Worm (Caenorhabditis elegans) whole organism, L3 larva: ENCODE measurements around the gene W01C9.2.
A peak's percentile ranks its signal among the peaks of the same experiment; 100 is the strongest.

ENCODE experiments used
- R02D3.7 ChIP-seq: fragments of 150-350 bp; optimal IDR thresholded peaks from 2 replicates; lab custom pipeline; 2014; ENCODE audit warnings: missing biosample characterization, missing genetic modification characterization
- ZK546.5 ChIP-seq: sonication (generic microtip); optimal IDR thresholded peaks from 2 replicates; lab custom pipeline; 2017; ENCODE audit warnings: missing biosample characterization, missing genetic modification characterization
- aly-2 ChIP-seq: fragments of 150-350 bp; optimal IDR thresholded peaks from 2 replicates; lab custom pipeline; 2014; ENCODE audit warnings: missing biosample characterization, missing genetic modification characterization
- ama-1 ChIP-seq: fragments of 150-350 bp; optimal IDR thresholded peaks from 2 replicates; lab custom pipeline; 2018
- ceh-16 ChIP-seq: sonication (generic microtip); optimal IDR thresholded peaks from 2 replicates; lab custom pipeline; 2017; ENCODE audit warnings: missing biosample characterization, missing genetic modification characterization
- ceh-28 ChIP-seq: fragments of 150-350 bp; optimal IDR thresholded peaks from 2 replicates; lab custom pipeline; 2014; ENCODE audit warnings: missing biosample characterization, missing genetic modification reagents, missing genetic modification characterization
- ceh-82 ChIP-seq: fragments of 150-350 bp; optimal IDR thresholded peaks from 2 replicates; lab custom pipeline; 2014; ENCODE audit warnings: missing biosample characterization, missing genetic modification characterization
- ceh-9 ChIP-seq: sonication (generic microtip); optimal IDR thresholded peaks from 2 replicates; lab custom pipeline; 2018; ENCODE audit warnings: missing biosample characterization, missing genetic modification characterization
- daf-12 ChIP-seq: fragments of 150-350 bp; optimal IDR thresholded peaks from 2 replicates; lab custom pipeline; 2014; ENCODE audit warnings: missing biosample characterization, missing genetic modification reagents, missing genetic modification characterization
- egl-27 ChIP-seq: sonication (generic microtip); optimal IDR thresholded peaks from 4 replicates; lab custom pipeline; 2017; ENCODE audit warnings: missing biosample characterization, missing genetic modification reagents, missing genetic modification characterization
- egl-5 ChIP-seq: fragments of 150-350 bp; optimal IDR thresholded peaks from 2 replicates; lab custom pipeline; 2017; ENCODE audit warnings: missing biosample characterization, missing genetic modification reagents, missing genetic modification characterization, inconsistent platforms
- elt-1 ChIP-seq: fragments of 150-350 bp; optimal IDR thresholded peaks from 2 replicates; lab custom pipeline; 2014; ENCODE audit warnings: missing biosample characterization, missing genetic modification characterization
- elt-2 ChIP-seq: sonication (generic microtip); optimal IDR thresholded peaks from 2 replicates; lab custom pipeline; 2016; ENCODE audit warnings: missing genetic modification reagents, mild to moderate bottlenecking, missing genetic modification characterization, missing compliant biosample characterization
- elt-3 ChIP-seq, 3 experiments: fragments of 150-350 bp in 1 of 3; sonication (generic microtip) in 2 of 3; optimal IDR thresholded peaks; 2 replicates in 2 of 3; 4 replicates in 1 of 3; lab custom pipeline; 2014 to 2017; ENCODE audit warnings: missing biosample characterization in 3 of 3, missing genetic modification characterization in 3 of 3
- eor-1 ChIP-seq, 2 experiments: fragments of 150-350 bp; optimal IDR thresholded peaks; 2 replicates each; lab custom pipeline; 2014 to 2018; ENCODE audit warnings: missing biosample characterization in 2 of 2, missing genetic modification characterization in 2 of 2
- fkh-10 ChIP-seq: sonication (generic microtip); optimal IDR thresholded peaks from 2 replicates; lab custom pipeline; 2017; ENCODE audit warnings: missing biosample characterization, missing genetic modification reagents, missing genetic modification characterization
- fkh-2 ChIP-seq: fragments of 150-350 bp; optimal IDR thresholded peaks from 2 replicates; lab custom pipeline; 2014; ENCODE audit warnings: missing biosample characterization, missing genetic modification reagents, missing genetic modification characterization
- fos-1 ChIP-seq: fragments of 150-350 bp; optimal IDR thresholded peaks from 2 replicates; lab custom pipeline; 2014; ENCODE audit warnings: missing biosample characterization, missing genetic modification characterization
- hmg-11 ChIP-seq: sonication (generic microtip); optimal IDR thresholded peaks from 2 replicates; lab custom pipeline; 2016; ENCODE audit warnings: missing genetic modification characterization, missing compliant biosample characterization
- jun-1 ChIP-seq: fragments of 150-350 bp; optimal IDR thresholded peaks from 2 replicates; lab custom pipeline; 2014; ENCODE audit warnings: missing biosample characterization, missing genetic modification reagents, missing genetic modification characterization
- lin-15B ChIP-seq: fragments of 150-350 bp; optimal IDR thresholded peaks from 2 replicates; lab custom pipeline; 2014; ENCODE audit warnings: missing biosample characterization, missing genetic modification characterization
- lin-39 ChIP-seq: fragments of 150-350 bp; optimal IDR thresholded peaks from 2 replicates; lab custom pipeline; 2018; ENCODE audit warnings: missing biosample characterization, missing genetic modification reagents, missing genetic modification characterization
- lsy-12 ChIP-seq: sonication (generic microtip); optimal IDR thresholded peaks from 2 replicates; lab custom pipeline; 2016; ENCODE audit warnings: mild to moderate bottlenecking, missing genetic modification characterization, missing compliant biosample characterization
- mdl-1 ChIP-seq: fragments of 150-350 bp; optimal IDR thresholded peaks from 2 replicates; lab custom pipeline; 2014; ENCODE audit warnings: missing biosample characterization, missing genetic modification characterization
- mml-1 ChIP-seq: fragments of 150-350 bp; sonication (generic microtip); optimal IDR thresholded peaks from 3 replicates; lab custom pipeline; 2014; ENCODE audit warnings: missing biosample characterization, missing genetic modification characterization
- nfya-1 ChIP-seq: sonication (generic microtip); optimal IDR thresholded peaks from 2 replicates; lab custom pipeline; 2017; ENCODE audit warnings: missing genetic modification characterization, mild to moderate bottlenecking, missing compliant biosample characterization, antibody characterized with exemption, moderate library complexity; ENCODE audit not compliant: insufficient read depth
- nhr-11 ChIP-seq: fragments of 150-350 bp; optimal IDR thresholded peaks from 2 replicates; lab custom pipeline; 2014; ENCODE audit warnings: missing biosample characterization, missing genetic modification characterization
- nhr-12 ChIP-seq: fragments of 150-350 bp; optimal IDR thresholded peaks from 2 replicates; lab custom pipeline; 2014; ENCODE audit warnings: missing biosample characterization, missing genetic modification characterization
- nhr-23 ChIP-seq: fragments of 150-350 bp; optimal IDR thresholded peaks from 2 replicates; lab custom pipeline; 2014; ENCODE audit warnings: missing biosample characterization, missing genetic modification reagents, missing genetic modification characterization
- nhr-237 ChIP-seq: fragments of 150-350 bp; optimal IDR thresholded peaks from 2 replicates; lab custom pipeline; 2014; ENCODE audit warnings: missing biosample characterization, missing genetic modification characterization
- nhr-25 ChIP-seq: sonication (generic microtip); optimal IDR thresholded peaks from 2 replicates; lab custom pipeline; 2017; ENCODE audit warnings: missing biosample characterization, missing genetic modification characterization
- nhr-28 ChIP-seq: fragments of 150-350 bp; optimal IDR thresholded peaks from 2 replicates; lab custom pipeline; 2014; ENCODE audit warnings: missing biosample characterization, missing genetic modification characterization
- nhr-43 ChIP-seq: sonication (generic microtip); optimal IDR thresholded peaks from 2 replicates; lab custom pipeline; 2016; ENCODE audit warnings: mild to moderate bottlenecking, missing genetic modification characterization, missing compliant biosample characterization; ENCODE audit not compliant: poor library complexity, severe bottlenecking
- nhr-67 ChIP-seq: fragments of 150-350 bp; optimal IDR thresholded peaks from 2 replicates; lab custom pipeline; 2014; ENCODE audit warnings: missing biosample characterization, missing genetic modification characterization
- nhr-76 ChIP-seq: fragments of 150-350 bp; sonication (generic microtip); optimal IDR thresholded peaks from 5 replicates; lab custom pipeline; 2014; ENCODE audit warnings: missing biosample characterization, missing genetic modification characterization
- nhr-77 ChIP-seq: fragments of 150-350 bp; optimal IDR thresholded peaks from 2 replicates; lab custom pipeline; 2014; ENCODE audit warnings: missing biosample characterization, missing genetic modification characterization
- pha-4 ChIP-seq: fragments of 150-350 bp; optimal IDR thresholded peaks from 2 replicates; lab custom pipeline; 2014; ENCODE audit warnings: missing biosample characterization, missing genetic modification reagents, missing genetic modification characterization
- pqm-1 ChIP-seq: fragments of 150-350 bp; optimal IDR thresholded peaks from 2 replicates; lab custom pipeline; 2017; ENCODE audit warnings: missing biosample characterization, missing genetic modification characterization, inconsistent platforms
- sea-2 ChIP-seq: fragments of 150-350 bp; sonication (generic microtip); optimal IDR thresholded peaks from 4 replicates; lab custom pipeline; 2014; ENCODE audit warnings: missing biosample characterization, missing genetic modification reagents, missing genetic modification characterization
- skn-1 ChIP-seq: fragments of 150-350 bp; optimal IDR thresholded peaks from 2 replicates; lab custom pipeline; 2014; ENCODE audit warnings: missing biosample characterization, missing genetic modification characterization
- snpc-4 ChIP-seq: fragments of 150-350 bp; optimal IDR thresholded peaks from 2 replicates; lab custom pipeline; 2014; ENCODE audit warnings: missing biosample characterization, missing genetic modification characterization
- tbx-2 ChIP-seq: sonication (generic microtip); optimal IDR thresholded peaks from 2 replicates; lab custom pipeline; 2016; ENCODE audit warnings: mild to moderate bottlenecking, missing genetic modification characterization, missing compliant biosample characterization
- unc-39 ChIP-seq: sonication (generic microtip); optimal IDR thresholded peaks from 4 replicates; lab custom pipeline; 2017; ENCODE audit warnings: missing biosample characterization, missing genetic modification characterization
- unc-62 ChIP-seq: fragments of 150-350 bp; sonication (generic microtip); optimal IDR thresholded peaks from 4 replicates; lab custom pipeline; 2014; ENCODE audit warnings: missing biosample characterization, missing genetic modification reagents, missing genetic modification characterization
- zag-1 ChIP-seq: fragments of 150-350 bp; optimal IDR thresholded peaks from 2 replicates; lab custom pipeline; 2014; ENCODE audit warnings: missing biosample characterization, missing genetic modification characterization
- ztf-11 ChIP-seq: fragments of 150-350 bp; optimal IDR thresholded peaks from 2 replicates; lab custom pipeline; 2014; ENCODE audit warnings: missing biosample characterization, missing genetic modification characterization
- ztf-4 ChIP-seq: fragments of 150-350 bp; optimal IDR thresholded peaks from 2 replicates; lab custom pipeline; 2014; ENCODE audit warnings: missing biosample characterization, missing genetic modification characterization

W01C9.2 gene

ce11 chrII:8516783-8517182 is 19.4 kb upstream of the W01C9.2 start, which contains the start of gene rnh-2:
rnh-2 (plus strand) TSS chrII:8517150.
- TF ChIP-seq hmg-11 (tag; lab: Kevin White, UChicago) (no peak), ZK546.5 (tag; lab: Kevin White, UChicago) (no peak), nhr-12 (no peak), fkh-2 (tag; lab: Kevin White, UChicago) (no peak), ztf-11 (tag; lab: Kevin White, UChicago) (no peak), nhr-25 (peak; percentile 52), unc-62 (GFP tag; lab: Kevin White, UChicago) (no peak), lin-39 (tag; lab: Kevin White, UChicago) (no peak), aly-2 (tag; lab: Kevin White, UChicago) (no peak), pqm-1 (no peak), tbx-2 (tag; lab: Kevin White, UChicago) (no peak), ceh-9 (tag; lab: Kevin White, UChicago) (no peak), nhr-11 (no peak), mml-1 (tag; lab: Kevin White, UChicago) (no peak), sea-2 (GFP tag; lab: Kevin White, UChicago) (no peak), lsy-12 (peak; percentile 14), R02D3.7 (tag; lab: Kevin White, UChicago) (peak; percentile 46), nhr-237 (no peak), egl-27 (tag; lab: Kevin White, UChicago) (no peak), elt-2 (tag; lab: Kevin White, UChicago) (peak; percentile 42), elt-1 (tag; lab: Kevin White, UChicago) (no peak), unc-39 (tag; lab: Kevin White, UChicago) (no peak), jun-1 (tag; lab: Kevin White, UChicago) (no peak), egl-5 (no peak), nhr-23 (peak; percentile 83), lin-15B (tag; lab: Kevin White, UChicago) (peak; percentile 85), ceh-82 (tag; lab: Kevin White, UChicago) (no peak), nhr-76 (tag; lab: Kevin White, UChicago) (peak; percentile 28), nhr-77 (tag; lab: Kevin White, UChicago) (no peak), eor-1 (tag; optimal IDR thresholded peaks at IDR 0.05; lab: Kevin White, UChicago) (no peak), nhr-28 (no peak), ztf-4 (tag; lab: Kevin White, UChicago) (no peak), ceh-28 (tag; lab: Kevin White, UChicago) (no peak), nfya-1 (peak; percentile 60), fos-1 (tag; lab: Kevin White, UChicago) (no peak), ama-1 (lab: Kevin White, UChicago) (no peak), snpc-4 (tag; lab: Kevin White, UChicago) (peak; percentile 73), pha-4 (peak; percentile 92), skn-1 (tag; lab: Kevin White, UChicago) (no peak), daf-12 (no peak), nhr-67 (tag; lab: Kevin White, UChicago) (no peak), elt-3 (tag; optimal IDR thresholded peaks at IDR 0.05; lab: Kevin White, UChicago) (no peak), zag-1 (tag; lab: Kevin White, UChicago) (no peak), ceh-16 (tag; lab: Kevin White, UChicago) (no peak), fkh-10 (no peak), nhr-43 (tag; lab: Kevin White, UChicago) (peak; percentile 58), mdl-1 (no peak)

ce11 chrII:8518210-8518609 is 17.9 kb upstream of the W01C9.2 start, which contains the start of gene T13H5.8:
T13H5.8 (plus strand) TSS chrII:8518510.
- TF ChIP-seq nhr-12, result no peak
- TF ChIP-seq egl-5, result no peak
- no peak for TF ChIP-seq elt-3 (tag; optimal IDR thresholded peaks at IDR 0.05; lab: Kevin White, UChicago)
- no peak for TF ChIP-seq pqm-1
- TF ChIP-seq ztf-11 (tag; lab: Kevin White, UChicago), result no peak
- TF ChIP-seq ceh-16 (tag; lab: Kevin White, UChicago), result no peak
- no peak for TF ChIP-seq unc-39 (tag; lab: Kevin White, UChicago)
- TF ChIP-seq nhr-25, result no peak
- TF ChIP-seq lin-39 (tag; lab: Kevin White, UChicago), result no peak
- no peak for TF ChIP-seq daf-12
- no peak for TF ChIP-seq ceh-9 (tag; lab: Kevin White, UChicago)
